Fruit fly (Drosophila melanogaster) whole organism, embryonic: ENCODE results near the gene fzo.

Experiments
- CG10274 ChIP-seq: fragments of 200-800 bp; sonication (Bioruptor generic); optimal IDR thresholded peaks from 3 replicates; lab custom pipeline; 2017; ENCODE audit warnings: missing biosample characterization, mild to moderate bottlenecking, missing genetic modification characterization
- CG10462 ChIP-seq: fragments of 200-800 bp; sonication (Bioruptor generic); optimal IDR thresholded peaks from 2 replicates; lab custom pipeline; 2016; ENCODE audit warnings: missing biosample characterization, missing genetic modification characterization
- CG11695 ChIP-seq: fragments of 200-800 bp; sonication (Bioruptor generic); IDR thresholded peaks from 3 replicates; pipeline ENCODE4 v1.3.6; 2022; ENCODE audit warnings: missing biosample characterization, missing genetic modification characterization
- CG11696 ChIP-seq: fragments of 200-800 bp; sonication (Bioruptor generic); IDR thresholded peaks from 2 replicates; pipeline ENCODE4 v1.3.6; 2022; ENCODE audit warnings: missing biosample characterization, missing genetic modification characterization
- CG11723 ChIP-seq: fragments of 200-800 bp; sonication (Bioruptor generic); optimal IDR thresholded peaks from 2 replicates; lab custom pipeline; 2017; ENCODE audit warnings: missing biosample characterization, mild to moderate bottlenecking, missing genetic modification characterization
- CG12071 ChIP-seq: fragments of 200-800 bp; sonication (Bioruptor generic); optimal IDR thresholded peaks from 3 replicates; lab custom pipeline; 2018; ENCODE audit warnings: missing biosample characterization, mild to moderate bottlenecking, missing genetic modification characterization
- CG12219 ChIP-seq: fragments of 200-800 bp; sonication (Bioruptor generic); optimal IDR thresholded peaks from 3 replicates; lab custom pipeline; 2018; ENCODE audit warnings: missing biosample characterization, mild to moderate bottlenecking, missing genetic modification characterization
- CG13624 ChIP-seq: fragments of 200-800 bp; sonication (Bioruptor generic); optimal IDR thresholded peaks from 2 replicates; lab custom pipeline; 2016; ENCODE audit warnings: missing biosample characterization, missing genetic modification characterization
- CG14050 ChIP-seq: fragments of 200-800 bp; sonication (Bioruptor generic); IDR thresholded peaks from 3 replicates; pipeline ENCODE4 v1.3.6; 2022; ENCODE audit warnings: missing biosample characterization, missing genetic modification characterization
- CG15514 ChIP-seq: fragments of 200-800 bp; sonication (Bioruptor generic); optimal IDR thresholded peaks from 3 replicates; lab custom pipeline; 2017; ENCODE audit warnings: missing biosample characterization, missing genetic modification characterization, mild to moderate bottlenecking, moderate library complexity, missing genetic modification reagents
- CG1603 ChIP-seq: fragments of 200-800 bp; sonication (Bioruptor generic); optimal IDR thresholded peaks from 2 replicates; lab custom pipeline; 2019; ENCODE audit warnings: missing biosample characterization, mild to moderate bottlenecking, missing genetic modification characterization, moderate library complexity
- CG1647 ChIP-seq: fragments of 200-800 bp; sonication (Bioruptor generic); optimal IDR thresholded peaks from 3 replicates; lab custom pipeline; 2016; ENCODE audit warnings: missing biosample characterization, missing genetic modification characterization
- CG16815 ChIP-seq: fragments of 200-800 bp; sonication (Bioruptor generic); optimal IDR thresholded peaks from 3 replicates; lab custom pipeline; 2017; ENCODE audit warnings: missing biosample characterization, mild to moderate bottlenecking, missing genetic modification characterization
- CG17568 ChIP-seq: fragments of 200-800 bp; sonication (Bioruptor generic); optimal IDR thresholded peaks from 2 replicates; lab custom pipeline; 2018; ENCODE audit warnings: missing biosample characterization, mild to moderate bottlenecking, missing genetic modification characterization, moderate library complexity
- CG18476 ChIP-seq: fragments of 200-800 bp; sonication (Bioruptor generic); optimal IDR thresholded peaks from 2 replicates; lab custom pipeline; 2016; ENCODE audit warnings: missing biosample characterization, mild to moderate bottlenecking, missing genetic modification characterization
- CG18619 ChIP-seq: fragments of 200-800 bp; sonication (Bioruptor generic); optimal IDR thresholded peaks from 3 replicates; lab custom pipeline; 2017; ENCODE audit warnings: missing biosample characterization, mild to moderate bottlenecking, missing genetic modification characterization
- CG2202 ChIP-seq: fragments of 200-800 bp; sonication (Bioruptor generic); optimal IDR thresholded peaks from 2 replicates; lab custom pipeline; 2018; ENCODE audit warnings: missing biosample characterization, mild to moderate bottlenecking, missing genetic modification characterization
- CG34422 ChIP-seq: fragments of 200-800 bp; sonication (Bioruptor generic); IDR thresholded peaks from 3 replicates; pipeline ENCODE4 v1.3.6; 2022; ENCODE audit warnings: missing biosample characterization, missing genetic modification characterization
- CG3838 ChIP-seq: fragments of 200-800 bp; sonication (Bioruptor generic); optimal IDR thresholded peaks from 3 replicates; lab custom pipeline; 2016; ENCODE audit warnings: missing biosample characterization, missing genetic modification characterization
- CG43689 ChIP-seq: fragments of 200-800 bp; sonication (Bioruptor generic); IDR thresholded peaks from 2 replicates; pipeline ENCODE4 v1.3.6; 2022; ENCODE audit warnings: missing biosample characterization, missing genetic modification characterization
- CG6683 ChIP-seq: fragments of 200-800 bp; sonication (Bioruptor generic); optimal IDR thresholded peaks from 2 replicates; lab custom pipeline; 2017; ENCODE audit warnings: missing biosample characterization, mild to moderate bottlenecking, missing genetic modification characterization, missing genetic modification reagents
- CG6791 ChIP-seq: fragments of 200-800 bp; sonication (Bioruptor generic); IDR thresholded peaks from 3 replicates; pipeline ENCODE4 v1.3.6; 2022; ENCODE audit warnings: missing biosample characterization, missing genetic modification characterization; ENCODE audit not compliant: partially characterized antibody
- CG7839 ChIP-seq: fragments of 200-800 bp; sonication (Bioruptor generic); optimal IDR thresholded peaks from 3 replicates; lab custom pipeline; 2018; ENCODE audit warnings: missing biosample characterization, mild to moderate bottlenecking, missing genetic modification characterization, moderate library complexity
- CG8765 ChIP-seq: fragments of 200-800 bp; sonication (Bioruptor generic); IDR thresholded peaks from 2 replicates; pipeline ENCODE4 v1.3.6; 2022; ENCODE audit warnings: missing biosample characterization, missing genetic modification characterization
- CG9215 ChIP-seq: fragments of 200-800 bp; sonication (Bioruptor generic); IDR thresholded peaks from 2 replicates; pipeline ENCODE4 v1.3.6; 2022; ENCODE audit warnings: missing biosample characterization, missing genetic modification characterization
- CoRest ChIP-seq: fragments of 200-800 bp; sonication (Bioruptor generic); optimal IDR thresholded peaks from 3 replicates; lab custom pipeline; 2018; ENCODE audit warnings: missing biosample characterization, mild to moderate bottlenecking, missing genetic modification characterization, moderate library complexity
- Deaf1 ChIP-seq: fragments of 200-800 bp; optimal IDR thresholded peaks from 3 replicates; lab custom pipeline; 2019; ENCODE audit warnings: missing biosample characterization, mild to moderate bottlenecking, missing genetic modification characterization, moderate library complexity
- Gsc ChIP-seq: fragments of 200-800 bp; sonication (Bioruptor generic); IDR thresholded peaks from 2 replicates; pipeline ENCODE4 v1.3.6; 2022; ENCODE audit warnings: missing biosample characterization, missing genetic modification characterization
- HHEX ChIP-seq: fragments of 200-800 bp; sonication (Bioruptor generic); optimal IDR thresholded peaks from 3 replicates; lab custom pipeline; 2017; ENCODE audit warnings: missing biosample characterization, mild to moderate bottlenecking, missing genetic modification characterization, missing genetic modification reagents
- Hmr ChIP-seq: fragments of 200-800 bp; sonication (Bioruptor generic); optimal IDR thresholded peaks from 3 replicates; lab custom pipeline; 2017; ENCODE audit warnings: mild to moderate bottlenecking, missing biosample characterization, missing genetic modification reagents, missing genetic modification characterization
- Lpt ChIP-seq: fragments of >200 bp; optimal IDR thresholded peaks from 2 replicates; lab custom pipeline; 2018; ENCODE audit warnings: missing biosample characterization, missing genetic modification characterization
- MTF-1 ChIP-seq: fragments of 200-800 bp; sonication (Bioruptor generic); optimal IDR thresholded peaks from 2 replicates; lab custom pipeline; 2018; ENCODE audit warnings: missing biosample characterization, mild to moderate bottlenecking, missing genetic modification characterization, borderline replicate concordance
- NfI ChIP-seq: fragments of 200-800 bp; sonication (Bioruptor generic); optimal IDR thresholded peaks from 3 replicates; lab custom pipeline; 2018; ENCODE audit warnings: missing biosample characterization, mild to moderate bottlenecking, missing genetic modification characterization, moderate library complexity
- Pdp1 ChIP-seq, 2 experiments: fragments of 200-800 bp; sonication (Bioruptor generic); optimal IDR thresholded peaks; 3 replicates each; lab custom pipeline; 2016; ENCODE audit warnings: missing biosample characterization in 2 of 2, missing genetic modification characterization in 2 of 2, mild to moderate bottlenecking in 1 of 2, moderate library complexity in 1 of 2
- Poxn ChIP-seq: fragments of 200-800 bp; sonication (Bioruptor generic); IDR thresholded peaks from 2 replicates; pipeline ENCODE4 v1.3.6; 2022; ENCODE audit warnings: missing biosample characterization, missing genetic modification characterization
- Sin3A ChIP-seq: fragments of >200 bp; optimal IDR thresholded peaks from 2 replicates; lab custom pipeline; 2018
- cas ChIP-seq: fragments of 200-800 bp; sonication (Bioruptor generic); IDR thresholded peaks from 2 replicates; pipeline ENCODE4 v1.3.6; 2022; ENCODE audit warnings: missing biosample characterization, missing genetic modification characterization
- caup ChIP-seq: fragments of 200-800 bp; sonication (Bioruptor generic); optimal IDR thresholded peaks from 3 replicates; lab custom pipeline; 2017; ENCODE audit warnings: missing biosample characterization, mild to moderate bottlenecking, missing genetic modification characterization, moderate library complexity; ENCODE audit not compliant: severe bottlenecking
- dmrt11E ChIP-seq: fragments of 200-800 bp; sonication (Bioruptor generic); optimal IDR thresholded peaks from 3 replicates; lab custom pipeline; 2018; ENCODE audit warnings: missing biosample characterization, mild to moderate bottlenecking, missing genetic modification characterization, moderate library complexity
- dysf ChIP-seq: fragments of 200-800 bp; sonication (Bioruptor generic); IDR thresholded peaks from 3 replicates; pipeline ENCODE4 v1.3.6; 2022; ENCODE audit warnings: missing biosample characterization, missing genetic modification characterization
- exex ChIP-seq: fragments of 200-800 bp; sonication (Bioruptor generic); optimal IDR thresholded peaks from 4 replicates; lab custom pipeline; 2018; ENCODE audit warnings: missing biosample characterization, mild to moderate bottlenecking, missing genetic modification characterization, moderate library complexity
- fu2 ChIP-seq: fragments of 200-800 bp; sonication (Bioruptor generic); optimal IDR thresholded peaks from 2 replicates; lab custom pipeline; 2016; ENCODE audit warnings: missing biosample characterization, missing genetic modification characterization
- hbn ChIP-seq: fragments of 200-800 bp; sonication (Bioruptor generic); IDR thresholded peaks from 2 replicates; pipeline ENCODE4 v1.3.6; 2022; ENCODE audit warnings: missing biosample characterization, missing genetic modification characterization; ENCODE audit not compliant: partially characterized antibody
- hth ChIP-seq: fragments of >200 bp; optimal IDR thresholded peaks from 2 replicates; lab custom pipeline; 2017; ENCODE audit warnings: inconsistent platforms
- jing ChIP-seq: fragments of 200-800 bp; sonication (Bioruptor generic); optimal IDR thresholded peaks from 2 replicates; lab custom pipeline; 2018; ENCODE audit warnings: missing biosample characterization, mild to moderate bottlenecking, missing genetic modification characterization
- kni ChIP-seq: fragments of 200-800 bp; sonication (Bioruptor generic); optimal IDR thresholded peaks from 3 replicates; lab custom pipeline; 2017; ENCODE audit warnings: mild to moderate bottlenecking, missing biosample characterization, missing genetic modification reagents, missing genetic modification characterization
- salm ChIP-seq: fragments of 200-800 bp; sonication (Bioruptor generic); optimal IDR thresholded peaks from 2 replicates; lab custom pipeline; 2018; ENCODE audit warnings: missing biosample characterization, mild to moderate bottlenecking, missing genetic modification characterization
- ssp ChIP-seq: fragments of 200-800 bp; sonication (Bioruptor generic); IDR thresholded peaks from 2 replicates; pipeline ENCODE4 v1.3.6; 2022; ENCODE audit warnings: missing biosample characterization, missing genetic modification characterization
- sug ChIP-seq: fragments of 200-800 bp; optimal IDR thresholded peaks from 2 replicates; lab custom pipeline; 2019; ENCODE audit warnings: missing biosample characterization, mild to moderate bottlenecking, missing genetic modification characterization, moderate library complexity
- toy ChIP-seq: fragments of 200-800 bp; sonication (Bioruptor generic); IDR thresholded peaks from 2 replicates; pipeline ENCODE4 v1.3.6; 2022; ENCODE audit warnings: missing biosample characterization, missing genetic modification characterization
- ttk ChIP-seq: fragments of 200-800 bp; sonication (Bioruptor generic); IDR thresholded peaks from 2 replicates; pipeline ENCODE4 v2.1.2; 2022; ENCODE audit warnings: missing biosample characterization, missing genetic modification characterization
- tup ChIP-seq: fragments of 200-800 bp; sonication (Bioruptor generic); optimal IDR thresholded peaks from 2 replicates; lab custom pipeline; 2016; ENCODE audit warnings: missing biosample characterization, mild to moderate bottlenecking, missing genetic modification characterization, moderate library complexity

Gene fzo

DNA sequence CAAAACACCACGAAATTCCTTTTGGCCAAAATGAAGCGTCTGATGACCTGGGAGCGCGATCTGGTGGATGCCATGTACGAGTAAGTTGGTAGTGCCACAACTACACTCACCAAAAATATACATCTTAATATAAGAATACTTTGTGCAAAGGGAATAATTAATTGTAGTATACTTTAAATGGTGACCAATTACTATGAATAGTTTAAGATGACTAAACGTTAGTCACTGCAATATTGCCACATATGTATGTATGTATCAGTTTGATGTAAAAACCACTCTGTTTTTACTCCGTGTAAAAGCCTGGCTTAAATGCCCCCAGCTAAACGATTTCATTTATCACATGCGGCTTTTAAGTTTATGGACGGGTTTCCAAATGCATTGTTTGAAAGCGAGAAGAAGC, 29.1 kb downstream of the fzo start (continued):
- TF ChIP-seq tup (GFP tag; lab: Kevin White, UChicago) (no peak), exex (tag; lab: Kevin White, UChicago) (no peak), CG6791 (GFP tag; lab: Robert Waterston, UW) (no peak), toy (GFP tag; lab: Robert Waterston, UW) (no peak), jing (GFP tag; lab: Kevin White, UChicago) (peak; percentile 63), CG1647 (no peak), CG1603 (tag; lab: Kevin White, UChicago) (peak; percentile 68), CG43689 (GFP tag; lab: Robert Waterston, UW) (no peak), CG2202 (no peak), Pdp1 (GFP tag; optimal IDR thresholded peaks at IDR 0.05; lab: Kevin White, UChicago) (peak in 1 of 2 experiments; percentile 22), CG10274 (no peak), CG15514 (GFP tag; lab: Kevin White, UChicago) (no peak), Lpt (GFP tag; lab: Kevin White, UChicago) (no peak), CG16815 (no peak), NfI (peak; percentile 48), fu2 (GFP tag; lab: Kevin White, UChicago) (no peak), HHEX (GFP tag; lab: Kevin White, UChicago) (peak; percentile 49), CG10462 (GFP tag; lab: Kevin White, UChicago) (no peak), ssp (GFP tag; lab: Robert Waterston, UW) (no peak), CG14050 (GFP tag; lab: Robert Waterston, UW) (no peak), CG18476 (GFP tag; lab: Kevin White, UChicago) (no peak), CG12071 (GFP tag; lab: Kevin White, UChicago) (peak; percentile 27), Hmr (GFP tag; lab: Kevin White, UChicago) (no peak), dmrt11E (tag; lab: Kevin White, UChicago) (no peak), cas (no peak), CG9215 (GFP tag; lab: Robert Waterston, UW) (no peak), CG11723 (GFP tag; lab: Kevin White, UChicago) (no peak), CG17568 (no peak), CG3838 (no peak), hth (lab: Kevin White, UChicago) (no peak), sug (no peak), Poxn (GFP tag; lab: Robert Waterston, UW) (no peak), CG6683 (GFP tag; lab: Kevin White, UChicago) (no peak), CG13624 (GFP tag; lab: Kevin White, UChicago) (no peak), CoRest (tag; lab: Kevin White, UChicago) (peak; percentile 52), hbn (GFP tag; lab: Robert Waterston, UW) (no peak), CG12219 (peak; percentile 22), CG7839 (tag; lab: Kevin White, UChicago) (peak; percentile 53), CG11695 (no peak), ttk (GFP tag; lab: Robert Waterston, UW) (no peak), MTF-1 (no peak), Gsc (GFP tag; lab: Robert Waterston, UW) (no peak), Deaf1 (tag; lab: Kevin White, UChicago) (no peak), salm (tag; lab: Kevin White, UChicago) (no peak), CG18619 (GFP tag; lab: Kevin White, UChicago) (peak; percentile 18), kni (GFP tag; lab: Kevin White, UChicago) (no peak), dysf (GFP tag; lab: Robert Waterston, UW) (no peak), CG34422 (GFP tag; lab: Robert Waterston, UW) (no peak), Sin3A (no peak), CG8765 (GFP tag; lab: Robert Waterston, UW) (no peak), caup (no peak), CG11696 (no peak)
